Fruit fly (Drosophila melanogaster): ENCODE data around the gene pst.

The pst gene

dm6 chr3L:7367798-7368678 is 8.0 kb upstream of the pst start (continued):
- TF ChIP-seq CG8388 (GFP tag; optimal IDR thresholded peaks at IDR 0.05) (no peak), Hsf (GFP tag; optimal IDR thresholded peaks at IDR 0.05) (peak; percentile 7), chif (GFP tag; optimal IDR thresholded peaks at IDR 0.05) (no peak), CG11398 (GFP tag; optimal IDR thresholded peaks at IDR 0.05) (no peak), CG17359 (tag; optimal IDR thresholded peaks at IDR 0.05) (peak; percentile 33), CG10321 (GFP tag; IDR thresholded peaks at IDR 0.05) (no peak), zen (tag; optimal IDR thresholded peaks at IDR 0.05) (no peak), CG4360 (GFP tag; IDR thresholded peaks at IDR 0.05) (no peak), odd (GFP tag; optimal IDR thresholded peaks at IDR 0.05) (no peak), gem (tag; optimal IDR thresholded peaks at IDR 0.05) (peak; percentile 58), CG11723 (GFP tag; optimal IDR thresholded peaks at IDR 0.05) (no peak), cas (GFP tag; IDR thresholded peaks at IDR 0.05) (no peak), CG4707 (GFP tag; optimal IDR thresholded peaks at IDR 0.05) (no peak), CG6654 (GFP tag; optimal IDR thresholded peaks at IDR 0.05) (no peak), grn (GFP tag; optimal IDR thresholded peaks at IDR 0.05) (peak; percentile 50), CG17186 (GFP tag; optimal IDR thresholded peaks at IDR 0.05) (no peak), Dip3 (GFP tag; optimal IDR thresholded peaks at IDR 0.05) (no peak), pan (optimal IDR thresholded peaks at IDR 0.05) (no peak), pan (GFP tag; optimal IDR thresholded peaks at IDR 0.05 in 1 of 2, IDR thresholded peaks at IDR 0.05 in 1 of 2) (peak in 1 of 2 experiments; percentile 32), jigr1 (GFP tag; IDR thresholded peaks at IDR 0.05) (no peak), CG7987 (GFP tag; optimal IDR thresholded peaks at IDR 0.05) (no peak), CG10959 (GFP tag; IDR thresholded peaks at IDR 0.05) (no peak), CG18262 (tag; optimal IDR thresholded peaks at IDR 0.05) (peak; percentile 18), gcm2 (GFP tag; optimal IDR thresholded peaks at IDR 0.05) (no peak), fu2 (GFP tag; optimal IDR thresholded peaks at IDR 0.05) (no peak), nmo (GFP tag; optimal IDR thresholded peaks at IDR 0.05) (peak; percentile 24), CG1792 (GFP tag; optimal IDR thresholded peaks at IDR 0.05) (no peak), slou (GFP tag; optimal IDR thresholded peaks at IDR 0.05) (no peak), Antp (GFP tag; optimal IDR thresholded peaks at IDR 0.05) (no peak), Xbp1 (GFP tag; optimal IDR thresholded peaks at IDR 0.05) (peak; percentile 35), psq (GFP tag; optimal IDR thresholded peaks at IDR 0.05) (no peak), ftz-f1 (GFP tag; optimal IDR thresholded peaks at IDR 0.05) (no peak), CG33557 (GFP tag; optimal IDR thresholded peaks at IDR 0.05) (no peak), CG13123 (GFP tag; optimal IDR thresholded peaks at IDR 0.05) (no peak), B-H2 (GFP tag; optimal IDR thresholded peaks at IDR 0.05) (no peak), inv (GFP tag; IDR thresholded peaks at IDR 0.05; ENCODE audit: partially characterized antibody) (no peak), Nf-YC (tag; optimal IDR thresholded peaks at IDR 0.05) (peak; percentile 31), CG18011 (GFP tag; optimal IDR thresholded peaks at IDR 0.05) (no peak), Chrac-16 (GFP tag; optimal IDR thresholded peaks at IDR 0.05) (no peak), CG18476 (GFP tag; optimal IDR thresholded peaks at IDR 0.05) (no peak), cg (GFP tag; optimal IDR thresholded peaks at IDR 0.05) (peak; percentile 94), lmd (GFP tag; IDR thresholded peaks at IDR 0.05) (no peak), chm (GFP tag; IDR thresholded peaks at IDR 0.05) (0 out of 2 replicates have a peak, but pooled peaks have one; percentile 8), fd3F (GFP tag; optimal IDR thresholded peaks at IDR 0.05) (no peak), pfk (GFP tag; optimal IDR thresholded peaks at IDR 0.05) (no peak), jumu (GFP tag; optimal IDR thresholded peaks at IDR 0.05) (no peak), D (optimal IDR thresholded peaks at IDR 0.05) (peak; percentile 84), D (GFP tag; optimal IDR thresholded peaks at IDR 0.05) (no peak), Hey (tag; optimal IDR thresholded peaks at IDR 0.05) (no peak), dimm (GFP tag; IDR thresholded peaks at IDR 0.05) (no peak)

Measured in whole organism, embryonic.